Worm (Caenorhabditis elegans) whole organism, early embryonic: ENCODE data around the gene tyr-2.
A peak's percentile ranks its signal among the peaks of the same experiment; 100 is the strongest.

ENCODE experiments used
- B0310.2 ChIP-seq: sonication (generic microtip); optimal IDR thresholded peaks from 2 replicates; lab custom pipeline; 2016; ENCODE audit warnings: mild to moderate bottlenecking, missing genetic modification characterization, missing compliant biosample characterization
- F13C5.2 ChIP-seq: sonication (generic microtip); optimal IDR thresholded peaks from 2 replicates; lab custom pipeline; 2017; ENCODE audit warnings: mild to moderate bottlenecking, missing genetic modification characterization, inconsistent platforms, missing compliant biosample characterization
- aly-1 ChIP-seq: sonication (generic microtip); optimal IDR thresholded peaks from 2 replicates; lab custom pipeline; 2016; ENCODE audit warnings: missing genetic modification characterization, missing compliant biosample characterization
- ama-1 ChIP-seq: fragments of 150-350 bp; optimal IDR thresholded peaks from 2 replicates; lab custom pipeline; 2014
- ceh-13 ChIP-seq: fragments of 200-800 bp; sonication (Bioruptor generic); optimal IDR thresholded peaks from 2 replicates; lab custom pipeline; 2018; ENCODE audit warnings: mild to moderate bottlenecking, missing genetic modification characterization, missing compliant biosample characterization
- ceh-36 ChIP-seq: sonication (generic microtip); optimal IDR thresholded peaks from 2 replicates; lab custom pipeline; 2016; ENCODE audit warnings: missing genetic modification characterization, inconsistent platforms, missing compliant biosample characterization
- ets-7 ChIP-seq: sonication (generic microtip); optimal IDR thresholded peaks from 2 replicates; lab custom pipeline; 2016; ENCODE audit warnings: missing genotype, missing genetic modification characterization, missing compliant biosample characterization
- flt-1 ChIP-seq: fragments of 200-800 bp; sonication (Bioruptor generic); IDR thresholded peaks from 2 replicates; pipeline ENCODE4 v1.3.6; 2022; ENCODE audit warnings: missing genetic modification characterization, missing compliant biosample characterization
- hmbx-1 ChIP-seq: sonication (generic microtip); optimal IDR thresholded peaks from 2 replicates; lab custom pipeline; 2016; ENCODE audit warnings: mild to moderate bottlenecking, missing genetic modification characterization, missing compliant biosample characterization
- hmg-4 ChIP-seq: fragments of 200-800 bp; sonication (Bioruptor generic); optimal IDR thresholded peaks from 2 replicates; lab custom pipeline; 2018; ENCODE audit warnings: mild to moderate bottlenecking, missing genetic modification characterization, missing compliant biosample characterization
- hnd-1 ChIP-seq: sonication (generic microtip); optimal IDR thresholded peaks from 2 replicates; lab custom pipeline; 2016; ENCODE audit warnings: missing genetic modification characterization, missing compliant biosample characterization
- pes-1 ChIP-seq: fragments of 200-800 bp; sonication (Bioruptor generic); IDR thresholded peaks from 2 replicates; pipeline ENCODE4 v1.3.6; 2022; ENCODE audit warnings: missing genetic modification reagents, missing genetic modification characterization, missing compliant biosample characterization
- scrt-1 ChIP-seq: fragments of 200-800 bp; sonication (Bioruptor generic); IDR thresholded peaks from 2 replicates; pipeline ENCODE4 v1.3.6; 2022; ENCODE audit warnings: missing genetic modification characterization, missing compliant biosample characterization
- sea-1 ChIP-seq: fragments of 200-800 bp; sonication (Bioruptor generic); conservative IDR thresholded peaks from 2 replicates; pipeline ENCODE4 v1.3.6; 2022; ENCODE audit warnings: missing genetic modification characterization, missing compliant biosample characterization
- tbx-11 ChIP-seq: fragments of 200-800 bp; sonication (Bioruptor generic); IDR thresholded peaks from 2 replicates; pipeline ENCODE4 v1.3.6; 2022; ENCODE audit warnings: missing genetic modification characterization, missing compliant biosample characterization
- tbx-37 ChIP-seq: fragments of 200-800 bp; sonication (Bioruptor generic); conservative IDR thresholded peaks from 2 replicates; pipeline ENCODE4 v1.3.6; 2022; ENCODE audit warnings: missing genetic modification reagents, missing genetic modification characterization, missing compliant biosample characterization
- tra-4 ChIP-seq: sonication (generic microtip); optimal IDR thresholded peaks from 2 replicates; lab custom pipeline; 2017; ENCODE audit warnings: missing genetic modification characterization, missing compliant biosample characterization

tyr-2 gene

DNA sequence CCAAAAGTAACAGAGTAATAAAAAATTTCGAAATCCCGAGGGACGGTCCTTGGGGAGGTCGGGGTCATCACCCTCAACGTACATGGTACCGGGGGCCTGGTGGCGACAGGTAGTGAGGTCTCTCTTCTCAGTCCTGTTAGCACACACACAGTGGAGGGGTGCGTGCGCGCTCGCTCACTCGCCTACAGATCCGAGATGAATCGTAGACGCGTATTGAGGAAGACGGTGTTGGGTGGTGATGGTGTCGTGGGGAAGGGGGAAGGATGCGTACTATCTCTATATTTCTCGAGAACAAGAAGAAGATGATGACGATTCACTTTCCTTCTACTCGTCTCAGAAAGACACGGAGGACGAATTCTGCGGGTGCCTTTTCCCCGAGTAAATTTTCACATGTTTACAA is 30.2 kb upstream of the tyr-2 start:
- TF ChIP-seq flt-1 (GFP tag; lab: Robert Waterston, UW) (peak; percentile 26; the same call in 1 of the 2 replicates), ama-1 (lab: Kevin White, UChicago) (no peak), sea-1 (GFP tag; lab: Robert Waterston, UW) (peak; percentile 38; the same call in 1 of the 2 replicates), F13C5.2 (tag; lab: Kevin White, UChicago) (no peak), pes-1 (GFP tag; lab: Robert Waterston, UW) (no peak), hnd-1 (tag; lab: Kevin White, UChicago) (no peak), hmg-4 (peak; percentile 62), tbx-37 (GFP tag; lab: Robert Waterston, UW) (no peak), ceh-36 (tag; lab: Kevin White, UChicago) (no peak), hmbx-1 (tag; lab: Kevin White, UChicago) (no peak), B0310.2 (tag; lab: Kevin White, UChicago) (no peak), ceh-13 (GFP tag; lab: Kevin White, UChicago) (no peak), tra-4 (tag; lab: Kevin White, UChicago) (no peak), scrt-1 (GFP tag; lab: Robert Waterston, UW) (0 out of 2 replicates have a peak, but pooled peaks have one; percentile 46), aly-1 (tag; lab: Kevin White, UChicago) (no peak), tbx-11 (GFP tag; lab: Robert Waterston, UW) (no peak), ets-7 (tag; lab: Kevin White, UChicago) (no peak)

ce11 chrIII:13714950-13715349 is 29.1 kb upstream of the tyr-2 start:
- TF ChIP-seq ama-1 (lab: Kevin White, UChicago) (no peak), hmbx-1 (tag; lab: Kevin White, UChicago) (no peak), F13C5.2 (tag; lab: Kevin White, UChicago) (no peak), tbx-11 (GFP tag; lab: Robert Waterston, UW) (no peak), ceh-13 (GFP tag; lab: Kevin White, UChicago) (no peak), ets-7 (tag; lab: Kevin White, UChicago) (no peak), flt-1 (GFP tag; lab: Robert Waterston, UW) (no peak), ceh-36 (tag; lab: Kevin White, UChicago) (no peak), tbx-37 (GFP tag; lab: Robert Waterston, UW) (no peak), scrt-1 (GFP tag; lab: Robert Waterston, UW) (no peak), tra-4 (tag; lab: Kevin White, UChicago) (no peak), B0310.2 (tag; lab: Kevin White, UChicago) (no peak), hnd-1 (tag; lab: Kevin White, UChicago) (no peak), hmg-4 (no peak), aly-1 (tag; lab: Kevin White, UChicago) (no peak)

DNA sequence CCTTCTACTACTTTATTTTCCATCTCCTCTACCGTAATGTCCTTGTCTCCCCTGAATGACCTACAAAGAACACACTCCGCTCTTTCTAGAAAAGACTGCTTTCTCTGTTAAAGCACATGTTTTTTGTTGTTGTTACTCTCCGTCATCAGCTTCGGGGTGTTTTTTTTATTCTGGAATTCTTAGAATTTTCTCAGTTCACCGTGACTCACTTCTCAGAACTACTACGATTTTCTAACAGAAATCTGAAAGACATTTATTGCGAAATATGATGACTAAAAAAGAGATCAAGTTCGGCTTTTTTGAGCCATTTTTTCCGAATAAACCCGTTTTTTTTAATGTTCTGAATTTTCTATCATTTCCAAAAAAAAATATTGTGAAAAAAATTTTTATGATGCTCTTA is 27.8 kb upstream of the tyr-2 start:
- TF ChIP-seq B0310.2 (tag; lab: Kevin White, UChicago): no peak
- no peak for TF ChIP-seq sea-1 (GFP tag; lab: Robert Waterston, UW)
- no peak for TF ChIP-seq ama-1 (lab: Kevin White, UChicago)

- TF ChIP-seq B0310.2 (tag; lab: Kevin White, UChicago) (no peak), tra-4 (tag; lab: Kevin White, UChicago) (no peak), tbx-11 (GFP tag; lab: Robert Waterston, UW) (no peak), ama-1 (lab: Kevin White, UChicago) (no peak)
Observed at ce11 chrIII:13716831-13717230, 27.2 kb upstream of the tyr-2 start.

ce11 chrIII:13717505-13717904 is 26.5 kb upstream of the tyr-2 start:
- TF ChIP-seq ceh-36 (tag; lab: Kevin White, UChicago) (no peak), scrt-1 (GFP tag; lab: Robert Waterston, UW) (no peak), tbx-37 (GFP tag; lab: Robert Waterston, UW) (no peak), hmbx-1 (tag; lab: Kevin White, UChicago) (no peak), flt-1 (GFP tag; lab: Robert Waterston, UW) (no peak; the same call in 1 of the 2 replicates), tbx-11 (GFP tag; lab: Robert Waterston, UW) (0 out of 2 replicates have a peak, but pooled peaks have one; percentile 36), F13C5.2 (tag; lab: Kevin White, UChicago) (no peak), ceh-13 (GFP tag; lab: Kevin White, UChicago) (no peak), ets-7 (tag; lab: Kevin White, UChicago) (no peak), pes-1 (GFP tag; lab: Robert Waterston, UW) (no peak), hmg-4 (peak; percentile 92), hnd-1 (tag; lab: Kevin White, UChicago) (no peak)

DNA sequence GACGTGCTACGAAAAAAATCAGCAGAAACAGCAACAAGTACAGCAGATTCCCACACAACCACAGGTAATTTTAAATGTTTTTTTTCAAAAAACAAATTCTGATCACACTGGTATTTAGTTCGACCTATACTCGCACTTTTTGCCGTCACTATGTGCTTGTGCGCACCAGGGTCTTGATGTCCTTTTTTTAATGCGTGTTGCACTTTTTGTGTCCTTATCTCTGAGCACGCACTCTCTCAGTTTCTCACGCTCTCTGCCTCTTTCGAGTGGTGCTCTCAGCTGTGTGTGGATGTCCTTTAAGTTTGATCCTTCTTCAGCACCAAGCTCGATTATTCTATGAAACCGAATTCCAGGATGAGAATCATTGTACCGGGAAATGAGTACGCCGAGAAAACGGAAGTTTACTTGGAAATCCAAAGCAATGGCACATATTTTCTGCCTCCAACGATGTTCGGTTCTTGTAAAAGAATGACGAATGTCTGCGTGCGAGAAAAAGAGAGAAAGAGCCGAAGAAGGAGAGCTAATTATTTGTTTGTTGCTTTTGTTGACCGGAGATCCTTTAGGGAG is 25.5 kb upstream of the tyr-2 start:
- no peak for TF ChIP-seq sea-1 (GFP tag; lab: Robert Waterston, UW)
- TF ChIP-seq ets-7 (tag; lab: Kevin White, UChicago): no peak
- no peak for TF ChIP-seq F13C5.2 (tag; lab: Kevin White, UChicago)

DNA sequence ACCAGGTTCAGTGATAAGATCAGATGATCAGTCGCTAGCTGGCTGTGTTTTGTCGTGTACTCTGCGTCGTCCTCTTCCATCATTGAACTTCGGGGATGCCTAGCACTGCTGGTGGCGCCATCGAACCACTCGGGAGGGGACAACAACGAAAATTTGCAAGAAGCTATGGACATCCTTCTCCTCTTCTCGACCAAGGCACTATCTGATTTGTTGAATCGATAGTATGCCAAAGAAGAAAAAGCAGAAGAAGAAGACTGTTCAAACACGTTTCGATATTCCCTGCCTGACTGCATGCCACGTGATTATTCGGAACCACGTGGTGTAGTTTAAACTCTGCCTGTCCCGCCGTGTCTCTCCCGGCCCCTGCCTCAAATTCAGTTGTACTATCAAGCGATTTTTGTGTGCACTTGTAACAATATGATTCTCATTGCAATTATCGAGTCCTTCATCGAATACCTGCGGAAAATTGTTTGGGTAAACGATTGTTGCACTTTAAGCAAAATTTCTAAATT is 24.7 kb upstream of the tyr-2 start:
- no peak for TF ChIP-seq F13C5.2 (tag; lab: Kevin White, UChicago)
